Fruit fly (Drosophila melanogaster): Measurements from ENCODE around the gene Tdh.

Tdh gene

DNA sequence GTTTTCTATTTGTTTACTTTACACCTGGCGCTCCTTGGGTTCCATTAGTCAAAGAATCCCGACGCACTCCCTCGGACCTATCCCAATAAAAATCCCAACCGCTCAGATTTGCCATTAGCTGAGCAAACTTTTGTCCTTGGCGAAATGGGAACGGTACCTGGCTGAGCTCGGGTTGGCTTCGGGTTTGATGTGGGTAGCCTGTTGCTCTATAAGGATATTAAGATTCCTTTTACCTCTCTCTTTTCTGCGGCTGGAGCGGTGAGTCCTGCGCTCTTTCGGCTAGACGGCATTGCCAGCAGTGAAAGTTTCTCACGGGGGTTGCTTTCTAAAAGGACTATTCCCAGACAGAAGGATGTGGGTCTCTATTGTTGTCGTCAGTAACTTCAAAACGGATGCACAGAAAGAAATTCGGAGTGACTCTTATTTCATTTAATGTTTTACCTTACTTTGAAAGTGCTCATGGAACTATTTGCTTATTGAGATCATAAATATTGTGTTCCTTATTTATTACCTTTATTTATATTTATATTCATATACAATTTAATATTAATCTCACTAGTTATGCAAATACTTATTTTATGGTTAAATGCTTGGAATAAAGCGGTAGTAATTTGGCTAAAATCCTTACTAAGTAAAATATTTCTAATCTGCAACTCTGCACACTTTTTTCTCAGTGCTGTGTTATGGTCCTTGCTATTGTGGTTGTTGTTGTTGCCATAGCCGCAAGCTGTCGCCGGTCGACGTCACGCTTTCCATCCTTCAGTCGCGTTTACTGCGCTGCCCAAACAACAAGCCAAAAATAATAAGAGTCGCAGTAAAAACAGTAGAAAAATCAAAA is 24.9 kb upstream of the Tdh start, which contains the start of gene CG5910 (continued):
- TF ChIP-seq BEAF-32 (GFP tag; optimal IDR thresholded peaks at IDR 0.05) (no peak), ind (GFP tag; optimal IDR thresholded peaks at IDR 0.05) (peak; percentile 88), Bdp1 (GFP tag; optimal IDR thresholded peaks at IDR 0.05) (peak; percentile 31), CG12155 (GFP tag; optimal IDR thresholded peaks at IDR 0.05) (peak; percentile 79), CG9727 (GFP tag; optimal IDR thresholded peaks at IDR 0.05) (peak; percentile 95), CG17359 (tag; optimal IDR thresholded peaks at IDR 0.05) (peak; percentile 88), gt (GFP tag; IDR thresholded peaks at IDR 0.05) (peak; percentile 41; the same call in 1 of the 2 replicates), CG8089 (GFP tag; optimal IDR thresholded peaks at IDR 0.05) (peak; percentile 2), so (GFP tag; IDR thresholded peaks at IDR 0.05) (peak; percentile 76), CG14965 (GFP tag; optimal IDR thresholded peaks at IDR 0.05; ENCODE audit: borderline replicate concordance) (no peak), CG2712 (tag; optimal IDR thresholded peaks at IDR 0.05) (peak; percentile 95), nau (GFP tag; optimal IDR thresholded peaks at IDR 0.05) (peak; percentile 53), D19B (GFP tag; optimal IDR thresholded peaks at IDR 0.05) (peak; percentile 77), CG9797 (GFP tag; optimal IDR thresholded peaks at IDR 0.05) (no peak), CG10431 (GFP tag; optimal IDR thresholded peaks at IDR 0.05) (peak; percentile 67), maf-S (GFP tag; optimal IDR thresholded peaks at IDR 0.05) (no peak), Awh (GFP tag; IDR thresholded peaks at IDR 0.05) (peak; percentile 67), ERR (GFP tag; optimal IDR thresholded peaks at IDR 0.05) (no peak), danr (GFP tag; IDR thresholded peaks at IDR 0.05) (peak; percentile 51; the same call in 1 of the 2 replicates), slou (GFP tag; optimal IDR thresholded peaks at IDR 0.05) (peak; percentile 78), CG6683 (GFP tag; optimal IDR thresholded peaks at IDR 0.05) (peak; percentile 87), CG14667 (GFP tag; IDR thresholded peaks at IDR 0.05) (peak; percentile 67; the same call in 1 of the 2 replicates), CG4730 (GFP tag; IDR thresholded peaks at IDR 0.05) (peak; percentile 68), CG34224 (GFP tag; IDR thresholded peaks at IDR 0.05; ENCODE audit: partially characterized antibody) (no peak), Fer2 (tag; optimal IDR thresholded peaks at IDR 0.05) (peak; percentile 74), MBD-R2 (GFP tag; IDR thresholded peaks at IDR 0.05) (no peak), nmo (GFP tag; optimal IDR thresholded peaks at IDR 0.05) (peak; percentile 95), CG17361 (GFP tag; IDR thresholded peaks at IDR 0.05) (peak; percentile 97), CG1529 (GFP tag; optimal IDR thresholded peaks at IDR 0.05) (peak; percentile 68), nerfin-1 (tag; optimal IDR thresholded peaks at IDR 0.05) (peak; percentile 87), Oli (tag; optimal IDR thresholded peaks at IDR 0.05) (peak; percentile 94), Dll (GFP tag; IDR thresholded peaks at IDR 0.05; ENCODE audit: partially characterized antibody) (no peak), CG13894 (tag; optimal IDR thresholded peaks at IDR 0.05) (peak; percentile 87), CG1233 (GFP tag; optimal IDR thresholded peaks at IDR 0.05) (peak; percentile 89), jing (GFP tag; optimal IDR thresholded peaks at IDR 0.05) (peak; percentile 70), btn (GFP tag; optimal IDR thresholded peaks at IDR 0.05) (no peak), CG14014 (GFP tag; IDR thresholded peaks at IDR 0.05) (peak; percentile 75), CG9817 (tag; optimal IDR thresholded peaks at IDR 0.05) (peak; percentile 80), CG6765 (GFP tag; optimal IDR thresholded peaks at IDR 0.05) (peak; percentile 88), CG10959 (GFP tag; IDR thresholded peaks at IDR 0.05) (peak; percentile 43), CG31365 (tag; optimal IDR thresholded peaks at IDR 0.05) (peak; percentile 2), CG14710 (tag; optimal IDR thresholded peaks at IDR 0.05) (peak; percentile 93), sug (tag; optimal IDR thresholded peaks at IDR 0.05) (peak; percentile 84), CG18262 (tag; optimal IDR thresholded peaks at IDR 0.05) (peak; percentile 95), tgo (GFP tag; IDR thresholded peaks at IDR 0.05) (peak; percentile 78), CG3838 (GFP tag; optimal IDR thresholded peaks at IDR 0.05) (no peak), al (GFP tag; IDR thresholded peaks at IDR 0.05) (peak; percentile 74), schlank (tag; optimal IDR thresholded peaks at IDR 0.05) (peak; percentile 32), CG11504 (tag; optimal IDR thresholded peaks at IDR 0.05) (peak; percentile 94)
